Fruit fly (Drosophila melanogaster): ENCODE results near the gene CG31441.

CG31441 gene

dm6 chr3R:11209801-11210402, 26.2 kb upstream of the CG31441 start, which contains the start of the genes SdhC and Tctp (continued):
- TF ChIP-seq prd (optimal IDR thresholded peaks at IDR 0.05) (no peak), prd (GFP tag; IDR thresholded peaks at IDR 0.05) (no peak), Ada2b (GFP tag; IDR thresholded peaks at IDR 0.05) (no peak), Sox102F (GFP tag; optimal IDR thresholded peaks at IDR 0.05) (no peak), pita (GFP tag; optimal IDR thresholded peaks at IDR 0.05) (no peak), Nf-YA (GFP tag; IDR thresholded peaks at IDR 0.05) (no peak), croc (GFP tag; conservative IDR thresholded peaks at IDR 0.05) (no peak), CG30020 (tag; optimal IDR thresholded peaks at IDR 0.05) (peak; percentile 64), CG1602 (GFP tag; optimal IDR thresholded peaks at IDR 0.05) (peak; percentile 0), Elba2 (GFP tag; optimal IDR thresholded peaks at IDR 0.05) (peak; percentile 19), CG4424 (GFP tag; optimal IDR thresholded peaks at IDR 0.05) (peak; percentile 46), Hmx (GFP tag; optimal IDR thresholded peaks at IDR 0.05) (peak; percentile 17), CG13424 (tag; optimal IDR thresholded peaks at IDR 0.05) (peak; percentile 60), nom (GFP tag; optimal IDR thresholded peaks at IDR 0.05) (peak; percentile 73), wor (GFP tag; IDR thresholded peaks at IDR 0.05) (no peak), jigr1 (GFP tag; IDR thresholded peaks at IDR 0.05) (no peak), CG6854 (GFP tag; optimal IDR thresholded peaks at IDR 0.05) (no peak), CG11723 (GFP tag; optimal IDR thresholded peaks at IDR 0.05) (no peak), kay (GFP tag; optimal IDR thresholded peaks at IDR 0.05) (no peak), CG31365 (tag; optimal IDR thresholded peaks at IDR 0.05) (no peak), CG5953 (GFP tag; IDR thresholded peaks at IDR 0.05) (0 out of 2 replicates have a peak, but pooled peaks have one; percentile 31), bowl (GFP tag; IDR thresholded peaks at IDR 0.05) (no peak), dysf (GFP tag; IDR thresholded peaks at IDR 0.05) (no peak), CG2678 (tag; optimal IDR thresholded peaks at IDR 0.05) (peak; percentile 52), CG17829 (tag; optimal IDR thresholded peaks at IDR 0.05) (peak; percentile 59), GATAe (GFP tag; conservative IDR thresholded peaks at IDR 0.05) (no peak), CG8359 (GFP tag; optimal IDR thresholded peaks at IDR 0.05; ENCODE audit: borderline replicate concordance) (no peak), Hand (GFP tag; optimal IDR thresholded peaks at IDR 0.05) (no peak), gce (GFP tag; IDR thresholded peaks at IDR 0.05) (no peak), hbn (GFP tag; IDR thresholded peaks at IDR 0.05; ENCODE audit: partially characterized antibody) (peak; percentile 42; the same call in 1 of the 2 replicates), Doc3 (GFP tag; IDR thresholded peaks at IDR 0.05; ENCODE audit: partially characterized antibody) (peak; percentile 57; the same call in 2 of the 3 replicates), CG10959 (GFP tag; IDR thresholded peaks at IDR 0.05) (no peak), CG8924 (tag; optimal IDR thresholded peaks at IDR 0.05) (peak; percentile 46), Adf1 (GFP tag; IDR thresholded peaks at IDR 0.05) (no peak), Hr78 (GFP tag; optimal IDR thresholded peaks at IDR 0.05) (no peak), CG10274 (GFP tag; optimal IDR thresholded peaks at IDR 0.05) (no peak), CG32532 (GFP tag; IDR thresholded peaks at IDR 0.05) (peak; percentile 57), CG9727 (GFP tag; optimal IDR thresholded peaks at IDR 0.05) (peak; percentile 62), chif (GFP tag; optimal IDR thresholded peaks at IDR 0.05) (peak; percentile 6 to 44), bigmax (GFP tag; optimal IDR thresholded peaks at IDR 0.05) (peak; percentile 72), CG8478 (optimal IDR thresholded peaks at IDR 0.05) (no peak), PHDP (tag; optimal IDR thresholded peaks at IDR 0.05) (peak; percentile 4), CG10431 (GFP tag; optimal IDR thresholded peaks at IDR 0.05) (peak; percentile 9), MESR4 (GFP tag; optimal IDR thresholded peaks at IDR 0.05) (peak; percentile 94), CG15073 (GFP tag; optimal IDR thresholded peaks at IDR 0.05) (no peak), Mad (GFP tag; optimal IDR thresholded peaks at IDR 0.05) (peak; percentile 20), sima (GFP tag; optimal IDR thresholded peaks at IDR 0.05) (no peak), lab (GFP tag; optimal IDR thresholded peaks at IDR 0.05) (peak; percentile 41), HHEX (GFP tag; optimal IDR thresholded peaks at IDR 0.05) (no peak), Hmr (GFP tag; optimal IDR thresholded peaks at IDR 0.05) (peak; percentile 73)

Data from whole organism, embryonic.